Worm (Caenorhabditis elegans) whole organism, midembryonic: ENCODE measurements around the gene sec-24.2.

Source experiments
- T22C8.4 ChIP-seq: fragments of 200-800 bp; sonication (Bioruptor generic); IDR thresholded peaks from 2 replicates; pipeline ENCODE4 v1.3.6; 2022; ENCODE audit warnings: missing genetic modification characterization, missing compliant biosample characterization
- flt-1 ChIP-seq: fragments of 200-800 bp; sonication (Bioruptor generic); IDR thresholded peaks from 2 replicates; pipeline ENCODE4 v1.3.6; 2022; ENCODE audit warnings: missing genetic modification characterization, missing compliant biosample characterization
- klf-2 ChIP-seq: fragments of 200-800 bp; sonication (Bioruptor generic); conservative IDR thresholded peaks from 2 replicates; pipeline ENCODE4 v1.3.6; 2022; ENCODE audit warnings: missing genetic modification reagents, missing genetic modification characterization, missing compliant biosample characterization
- med-1 ChIP-seq: sonication (generic microtip); optimal IDR thresholded peaks from 2 replicates; lab custom pipeline; 2017; ENCODE audit warnings: missing genetic modification characterization, mild to moderate bottlenecking, missing compliant biosample characterization, antibody characterized with exemption, missing genetic modification reagents; ENCODE audit not compliant: insufficient read depth
- ref-1 ChIP-seq: fragments of 200-800 bp; sonication (Bioruptor generic); conservative IDR thresholded peaks from 2 replicates; pipeline ENCODE4 v1.3.6; 2022; ENCODE audit warnings: missing genetic modification reagents, missing genetic modification characterization, missing compliant biosample characterization
- tab-1 ChIP-seq: fragments of 200-800 bp; sonication (Bioruptor generic); IDR thresholded peaks from 2 replicates; pipeline ENCODE4 v1.3.6; 2022; ENCODE audit warnings: missing genetic modification characterization, missing compliant biosample characterization
- ztf-23 ChIP-seq: fragments of 200-800 bp; sonication (Bioruptor generic); IDR thresholded peaks from 2 replicates; pipeline ENCODE4 v1.3.6; 2022; ENCODE audit warnings: missing genetic modification reagents, missing genetic modification characterization, missing compliant biosample characterization
- ztf-29 ChIP-seq: fragments of 200-800 bp; sonication (Bioruptor generic); IDR thresholded peaks from 2 replicates; pipeline ENCODE4 v1.3.6; 2022; ENCODE audit warnings: missing genetic modification reagents, missing genetic modification characterization, missing compliant biosample characterization

ce11 chrIV:12360742-12361195, at the start of gene sec-24.2:
- TF ChIP-seq ztf-23 (GFP tag; lab: Robert Waterston, UW) (no peak), klf-2 (GFP tag; lab: Robert Waterston, UW) (no peak), ztf-29 (GFP tag; lab: Robert Waterston, UW) (no peak), flt-1 (GFP tag; lab: Robert Waterston, UW) (no peak), ref-1 (GFP tag; lab: Robert Waterston, UW) (no peak), T22C8.4 (GFP tag; lab: Robert Waterston, UW) (no peak), tab-1 (no peak), med-1 (no peak)
